Worm (Caenorhabditis elegans): ENCODE results near the gene srr-7.

srr-7 gene

DNA sequence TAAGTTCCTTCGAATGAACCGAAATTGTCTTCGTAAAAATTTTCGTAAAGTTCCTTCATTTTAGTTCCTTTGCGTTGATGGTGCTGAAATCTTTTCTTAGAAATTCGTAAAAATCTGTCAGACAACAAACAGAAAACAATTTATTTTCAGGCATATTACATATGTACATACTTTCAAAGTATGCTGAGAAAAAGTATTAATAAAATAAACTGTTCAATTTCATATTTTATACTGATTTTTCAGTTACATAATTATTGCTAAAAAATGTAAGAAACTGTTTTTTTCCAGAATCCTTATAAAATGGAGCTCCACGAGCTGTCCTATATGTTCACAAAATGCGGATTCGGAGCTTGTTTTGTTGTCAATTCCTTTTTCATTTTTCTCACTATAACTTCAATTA is 30.6 kb downstream of the srr-7 start, which contains the start of gene str-45:
TSS of gene str-45 (plus strand) at position 301 of the 400 bp plus-strand sequence.
- TF ChIP-seq zag-1 (tag; optimal IDR thresholded peaks at IDR 0.05) (no peak), hlh-11 (tag; optimal IDR thresholded peaks at IDR 0.05) (no peak)

DNA sequence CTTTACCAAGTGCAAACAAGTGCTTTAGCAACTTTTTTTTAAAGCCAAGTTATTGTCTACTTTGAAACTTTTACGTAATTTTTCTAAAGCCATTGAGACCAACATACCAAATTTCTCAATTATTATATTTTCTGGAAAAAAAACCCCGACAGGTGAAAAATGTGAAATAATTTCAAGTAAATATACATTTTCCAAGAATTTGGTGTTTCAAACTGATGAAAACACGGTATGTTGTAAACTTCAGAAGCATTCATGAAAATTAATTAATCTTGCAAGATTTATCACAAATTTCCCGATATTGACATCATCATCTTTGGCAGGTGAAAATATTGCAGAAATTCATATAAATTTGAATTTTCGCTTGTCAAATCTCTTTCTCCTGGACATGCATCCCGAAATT is 34.6 kb downstream of the srr-7 start, which contains the start of gene srz-11:
TSS of gene srz-11 (plus strand) at position 386 of the 400 bp plus-strand sequence.
- no peak for TF ChIP-seq Y105C5A.15 (GFP tag; IDR thresholded peaks at IDR 0.05)
- no peak for TF ChIP-seq lin-13 (GFP tag; optimal IDR thresholded peaks at IDR 0.05)
- TF ChIP-seq tra-1 (GFP tag; IDR thresholded peaks at IDR 0.05) = no peak

DNA sequence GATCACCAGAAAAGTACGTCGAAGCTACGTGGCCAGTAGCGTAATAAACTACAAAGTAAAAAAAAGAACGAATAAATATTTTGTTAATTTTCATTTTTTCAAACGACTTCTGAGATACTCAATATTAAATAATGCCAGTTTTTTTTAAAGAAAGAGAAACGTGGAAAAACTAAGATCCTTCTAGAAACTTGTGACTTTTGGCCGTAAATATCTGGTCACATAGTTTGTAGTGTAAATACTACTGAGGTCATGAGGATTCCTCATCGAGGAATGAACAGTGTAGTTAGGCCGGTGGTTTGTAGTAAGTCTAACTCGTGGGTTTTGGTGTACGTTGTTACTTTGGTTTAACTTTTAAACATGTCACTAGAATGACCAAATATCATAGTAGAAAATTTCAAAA is 40.0 kb downstream of the srr-7 start:
- TF ChIP-seq nhr-28 (tag; optimal IDR thresholded peaks at IDR 0.05) = peak; percentile 74
- TF ChIP-seq hlh-30 (tag; optimal IDR thresholded peaks at IDR 0.05; ENCODE audit: insufficient read depth) = peak; percentile 43

DNA sequence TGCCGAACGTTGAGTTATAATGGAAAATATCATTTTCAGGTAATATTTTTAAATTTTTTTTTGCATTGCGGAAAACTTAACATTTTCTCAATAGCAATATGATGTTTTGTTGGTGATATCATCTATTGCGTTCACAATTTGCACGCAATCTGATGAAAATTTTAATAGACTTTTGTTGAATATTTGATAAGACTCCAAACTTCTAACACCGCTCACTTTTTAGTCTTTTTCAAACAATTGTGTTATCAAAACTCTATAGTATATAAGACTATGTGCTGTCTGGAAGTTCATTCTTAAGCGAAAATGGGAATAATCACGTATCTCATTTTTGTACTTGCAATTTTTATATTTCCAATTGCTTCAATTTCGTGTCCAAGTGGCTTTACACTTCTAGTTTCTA is 47.4 kb downstream of the srr-7 start, which contains the start of gene clec-47:
TSS of gene clec-47 (plus strand) at position 301 of the 400 bp plus-strand sequence.
- TF ChIP-seq nhr-28 (tag; optimal IDR thresholded peaks at IDR 0.05) = peak; percentile 19
- TF ChIP-seq hif-1 (tag; optimal IDR thresholded peaks at IDR 0.05) = peak in 1 of 2 experiments; percentile 31
- TF ChIP-seq ceh-28 (tag; optimal IDR thresholded peaks at IDR 0.05) = no peak

Data from whole organism, L4 larva.